Worm (Caenorhabditis elegans) whole organism, L1 larva: ENCODE measurements around the gene K07B1.4.

Source experiments
- fos-1 ChIP-seq: fragments of 150-350 bp; optimal IDR thresholded peaks from 2 replicates; lab custom pipeline; 2014; ENCODE audit warnings: missing biosample characterization, missing genetic modification characterization
- ztf-4 ChIP-seq: fragments of 150-350 bp; optimal IDR thresholded peaks from 2 replicates; lab custom pipeline; 2014; ENCODE audit warnings: missing biosample characterization, missing genetic modification characterization

ce11 chrV:9324167-9324566 lies 4.6 kb upstream of the K07B1.4 start:
- no peak for TF ChIP-seq fos-1 (tag; lab: Kevin White, UChicago)
- TF ChIP-seq ztf-4 = no peak
